Worm (Caenorhabditis elegans): ENCODE measurements around the gene mrp-7.

The mrp-7 gene

DNA sequence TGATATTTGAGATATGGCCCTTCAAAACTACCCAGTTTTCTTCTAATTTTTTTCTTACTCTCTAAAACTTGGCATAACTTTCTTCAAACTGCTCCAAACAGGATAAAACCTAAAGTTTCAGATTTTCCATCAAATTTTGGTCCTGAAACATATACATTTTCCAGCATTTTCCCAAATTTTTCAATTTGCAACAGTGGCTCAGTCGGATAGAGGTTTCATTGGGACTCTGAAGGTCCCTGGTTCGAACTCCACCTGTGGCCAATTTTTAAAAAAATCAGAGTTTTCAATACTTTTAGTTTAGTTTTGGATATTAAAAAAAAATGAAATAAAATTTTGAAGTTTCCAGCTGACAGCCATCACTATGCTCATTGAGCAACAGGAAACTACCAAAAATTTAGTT is 6.9 kb upstream of the mrp-7 start:
- no peak for TF ChIP-seq hmg-4 (GFP tag; optimal IDR thresholded peaks at IDR 0.05)
- no peak for TF ChIP-seq hmbx-1 (tag; optimal IDR thresholded peaks at IDR 0.05)
- TF ChIP-seq flt-1 (GFP tag; IDR thresholded peaks at IDR 0.05), result no peak
- no peak for TF ChIP-seq ceh-36 (tag; optimal IDR thresholded peaks at IDR 0.05)
- no peak for TF ChIP-seq ceh-13 (GFP tag; optimal IDR thresholded peaks at IDR 0.05)
- no peak for TF ChIP-seq ets-7 (tag; optimal IDR thresholded peaks at IDR 0.05)
- TF ChIP-seq ama-1 (optimal IDR thresholded peaks at IDR 0.05), result no peak
- no peak for TF ChIP-seq F13C5.2 (tag; optimal IDR thresholded peaks at IDR 0.05)
- no peak for TF ChIP-seq pes-1 (GFP tag; IDR thresholded peaks at IDR 0.05)
- TF ChIP-seq aly-1 (tag; optimal IDR thresholded peaks at IDR 0.05), result no peak
- TF ChIP-seq tbx-37 (GFP tag; conservative IDR thresholded peaks at IDR 0.05), result no peak
- TF ChIP-seq hnd-1 (tag; optimal IDR thresholded peaks at IDR 0.05), result no peak
- TF ChIP-seq tbx-11 (GFP tag; IDR thresholded peaks at IDR 0.05), result no peak

DNA sequence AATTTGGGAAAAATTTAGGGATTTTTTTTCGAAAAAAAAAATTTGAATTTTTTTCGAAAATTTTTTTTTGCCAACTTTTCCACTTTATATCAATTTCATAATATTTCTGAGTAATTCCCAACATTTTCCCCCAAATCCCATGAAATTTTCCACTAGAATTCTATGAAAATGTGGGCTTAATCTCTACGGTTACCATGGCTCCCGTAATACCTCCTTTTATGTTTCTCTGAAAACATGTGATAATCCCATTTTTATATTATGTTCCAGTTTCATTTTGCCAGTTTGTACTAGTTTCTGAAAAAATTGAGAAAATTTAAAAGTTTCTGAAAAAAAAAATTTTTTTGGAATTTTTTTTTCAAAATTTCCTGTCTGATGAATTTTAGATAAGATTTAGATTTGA is 6.4 kb upstream of the mrp-7 start:
- TF ChIP-seq pes-1 (GFP tag; IDR thresholded peaks at IDR 0.05) (no peak), F13C5.2 (tag; optimal IDR thresholded peaks at IDR 0.05) (no peak), ceh-13 (GFP tag; optimal IDR thresholded peaks at IDR 0.05) (no peak), tbx-37 (GFP tag; conservative IDR thresholded peaks at IDR 0.05) (no peak), ets-7 (tag; optimal IDR thresholded peaks at IDR 0.05) (no peak), scrt-1 (GFP tag; IDR thresholded peaks at IDR 0.05) (no peak), ama-1 (optimal IDR thresholded peaks at IDR 0.05) (no peak), ceh-36 (tag; optimal IDR thresholded peaks at IDR 0.05) (no peak), hmg-4 (GFP tag; optimal IDR thresholded peaks at IDR 0.05) (no peak), hmbx-1 (tag; optimal IDR thresholded peaks at IDR 0.05) (no peak), aly-1 (tag; optimal IDR thresholded peaks at IDR 0.05) (no peak), B0310.2 (tag; optimal IDR thresholded peaks at IDR 0.05) (no peak), tbx-11 (GFP tag; IDR thresholded peaks at IDR 0.05) (no peak), hnd-1 (tag; optimal IDR thresholded peaks at IDR 0.05) (no peak), sea-1 (GFP tag; conservative IDR thresholded peaks at IDR 0.05) (no peak), tra-4 (tag; optimal IDR thresholded peaks at IDR 0.05) (no peak)

DNA sequence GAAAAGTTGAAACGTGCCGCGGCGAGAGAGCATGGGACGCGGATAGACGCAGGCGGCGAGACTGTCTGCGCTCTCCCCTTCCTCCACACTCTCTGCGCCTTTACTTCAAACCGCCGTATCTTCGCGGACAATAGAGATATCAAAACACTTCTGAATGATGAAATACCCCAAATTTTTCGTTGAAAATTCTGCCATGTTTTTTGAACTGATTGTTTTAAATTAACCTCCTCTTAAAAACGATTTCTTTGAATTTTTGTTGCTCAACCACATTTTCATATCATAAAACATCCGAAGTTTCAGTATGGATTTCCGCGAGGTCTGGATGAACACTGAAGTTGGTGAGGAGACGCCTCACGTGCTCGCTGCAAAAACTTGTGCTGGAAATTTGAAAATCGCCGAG is 4.7 kb upstream of the mrp-7 start, which contains the start of gene Y43F8C.11:
Gene Y43F8C.11 (plus strand): TSS at position 301 of the 400 bp plus-strand sequence.
- TF ChIP-seq tbx-11 (GFP tag; IDR thresholded peaks at IDR 0.05), result no peak

DNA sequence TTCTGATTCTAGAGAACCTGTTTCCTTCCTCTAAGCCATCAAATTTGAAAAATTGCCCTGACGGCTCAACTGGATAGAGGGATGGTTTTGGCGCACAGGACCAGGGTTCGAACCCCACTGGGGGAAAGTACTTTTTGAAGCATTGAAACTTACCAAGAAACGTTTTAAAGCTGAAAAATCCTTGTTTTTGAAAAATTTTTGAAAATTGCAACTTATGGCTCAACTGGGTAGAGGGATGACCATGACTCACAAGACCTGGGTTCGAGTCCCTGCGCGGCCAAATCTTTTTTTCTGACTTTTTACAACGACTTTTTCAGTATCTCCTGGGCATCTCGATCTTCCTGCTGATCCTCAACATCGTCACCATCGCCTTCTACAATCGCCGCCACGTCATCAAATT is 3.8 kb upstream of the mrp-7 start:
- TF ChIP-seq flt-1 (GFP tag; IDR thresholded peaks at IDR 0.05), result no peak
- TF ChIP-seq B0310.2 (tag; optimal IDR thresholded peaks at IDR 0.05), result no peak
- TF ChIP-seq pes-1 (GFP tag; IDR thresholded peaks at IDR 0.05), result no peak
- TF ChIP-seq aly-1 (tag; optimal IDR thresholded peaks at IDR 0.05), result no peak
- no peak for TF ChIP-seq scrt-1 (GFP tag; IDR thresholded peaks at IDR 0.05)
- TF ChIP-seq tra-4 (tag; optimal IDR thresholded peaks at IDR 0.05), result no peak
- no peak for TF ChIP-seq hmg-4 (GFP tag; optimal IDR thresholded peaks at IDR 0.05)
- no peak for TF ChIP-seq hmbx-1 (tag; optimal IDR thresholded peaks at IDR 0.05)
- TF ChIP-seq F13C5.2 (tag; optimal IDR thresholded peaks at IDR 0.05), result no peak
- TF ChIP-seq hnd-1 (tag; optimal IDR thresholded peaks at IDR 0.05), result no peak
- TF ChIP-seq ceh-36 (tag; optimal IDR thresholded peaks at IDR 0.05), result no peak

DNA sequence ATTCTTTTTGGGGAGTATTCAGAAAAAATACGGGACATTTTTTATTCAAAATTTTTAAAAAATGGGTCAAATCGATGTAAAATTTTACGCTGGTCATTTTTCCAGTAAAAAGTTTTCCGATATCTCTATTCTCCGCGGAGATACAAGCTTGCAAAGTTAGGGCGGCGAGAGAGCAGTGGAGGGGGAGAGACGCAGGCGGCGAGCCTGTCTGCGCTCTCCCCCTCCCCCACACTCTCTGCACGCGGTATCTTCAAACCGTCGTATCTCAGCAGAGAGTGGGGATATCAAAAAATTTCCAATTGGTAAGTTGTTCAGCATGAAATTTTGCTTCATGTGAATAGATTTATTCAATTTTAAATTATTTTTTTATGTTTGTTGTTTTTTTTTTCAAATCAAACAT is 2.8 kb upstream of the mrp-7 start:
- no peak for TF ChIP-seq hnd-1 (tag; optimal IDR thresholded peaks at IDR 0.05)
- TF ChIP-seq F13C5.2 (tag; optimal IDR thresholded peaks at IDR 0.05), result no peak
- no peak for TF ChIP-seq pes-1 (GFP tag; IDR thresholded peaks at IDR 0.05)
- TF ChIP-seq sea-1 (GFP tag; conservative IDR thresholded peaks at IDR 0.05), result no peak
- TF ChIP-seq ets-7 (tag; optimal IDR thresholded peaks at IDR 0.05), result no peak
- no peak for TF ChIP-seq flt-1 (GFP tag; IDR thresholded peaks at IDR 0.05)
- no peak for TF ChIP-seq tbx-11 (GFP tag; IDR thresholded peaks at IDR 0.05)
- no peak for TF ChIP-seq ceh-36 (tag; optimal IDR thresholded peaks at IDR 0.05)

DNA sequence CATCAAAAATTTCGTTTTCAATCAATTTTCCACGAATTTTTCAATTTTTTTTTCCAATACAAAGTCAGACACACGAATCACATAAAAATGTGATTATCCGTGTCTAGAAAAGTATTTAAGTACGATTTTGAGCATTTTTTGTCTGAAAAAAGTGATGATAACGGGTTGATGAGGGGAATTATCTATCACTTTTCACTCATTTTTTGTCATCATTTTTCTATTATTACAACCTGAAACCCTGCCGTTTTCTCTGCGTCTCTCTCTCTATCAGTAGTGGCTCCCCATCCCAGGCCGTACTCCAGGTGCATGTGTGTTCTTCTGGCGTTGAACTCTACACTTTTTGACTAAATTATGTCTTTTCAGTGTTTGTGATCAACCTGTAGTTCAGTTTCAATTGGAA is 2.3 kb upstream of the mrp-7 start:
- TF ChIP-seq tbx-37 (GFP tag; conservative IDR thresholded peaks at IDR 0.05), result no peak
- TF ChIP-seq F13C5.2 (tag; optimal IDR thresholded peaks at IDR 0.05), result no peak
- TF ChIP-seq tra-4 (tag; optimal IDR thresholded peaks at IDR 0.05), result no peak

DNA sequence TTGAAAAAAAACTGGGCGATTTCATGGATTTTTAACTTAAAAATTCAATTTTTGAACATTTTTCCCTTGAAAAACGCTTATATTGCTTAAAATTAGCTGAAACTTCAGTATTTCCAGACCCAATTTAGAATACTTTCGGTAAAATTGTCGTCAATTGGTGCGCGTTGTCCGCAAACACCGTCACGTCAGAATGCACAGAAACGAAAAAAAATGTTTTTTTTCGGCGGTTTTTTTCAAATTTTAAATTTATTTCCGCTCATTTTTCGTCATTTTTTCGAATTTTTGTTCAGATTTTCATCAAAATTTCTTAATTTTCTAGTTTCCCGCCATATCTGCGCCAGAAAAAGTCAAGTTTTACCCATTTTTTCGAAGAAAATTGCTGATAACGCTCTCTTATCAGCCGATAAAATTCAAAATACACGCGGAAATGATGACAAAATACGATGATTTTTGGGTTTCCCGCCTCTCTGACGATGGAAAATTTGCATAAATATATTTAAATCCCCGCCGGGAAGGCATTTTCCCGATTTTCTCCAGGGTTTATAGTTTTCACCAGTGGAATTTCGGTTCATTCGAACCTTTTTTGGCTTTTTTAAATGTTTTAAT is 1.2 kb upstream of the mrp-7 start:
- no peak for TF ChIP-seq ceh-36 (tag; optimal IDR thresholded peaks at IDR 0.05)
- no peak for TF ChIP-seq hmbx-1 (tag; optimal IDR thresholded peaks at IDR 0.05)
- TF ChIP-seq ceh-13 (GFP tag; optimal IDR thresholded peaks at IDR 0.05), result no peak
- TF ChIP-seq ama-1 (optimal IDR thresholded peaks at IDR 0.05), result no peak
- TF ChIP-seq hnd-1 (tag; optimal IDR thresholded peaks at IDR 0.05), result no peak
- no peak for TF ChIP-seq B0310.2 (tag; optimal IDR thresholded peaks at IDR 0.05)
- no peak for TF ChIP-seq tra-4 (tag; optimal IDR thresholded peaks at IDR 0.05)
- TF ChIP-seq hmg-4 (GFP tag; optimal IDR thresholded peaks at IDR 0.05), result no peak
- no peak for TF ChIP-seq scrt-1 (GFP tag; IDR thresholded peaks at IDR 0.05)
- no peak for TF ChIP-seq ets-7 (tag; optimal IDR thresholded peaks at IDR 0.05)
- TF ChIP-seq sea-1 (GFP tag; conservative IDR thresholded peaks at IDR 0.05), result no peak
- TF ChIP-seq F13C5.2 (tag; optimal IDR thresholded peaks at IDR 0.05), result no peak
- TF ChIP-seq aly-1 (tag; optimal IDR thresholded peaks at IDR 0.05), result no peak
- TF ChIP-seq pes-1 (GFP tag; IDR thresholded peaks at IDR 0.05), result no peak
- TF ChIP-seq flt-1 (GFP tag; IDR thresholded peaks at IDR 0.05), result no peak
- no peak for TF ChIP-seq tbx-11 (GFP tag; IDR thresholded peaks at IDR 0.05)
- TF ChIP-seq tbx-37 (GFP tag; conservative IDR thresholded peaks at IDR 0.05), result no peak

DNA sequence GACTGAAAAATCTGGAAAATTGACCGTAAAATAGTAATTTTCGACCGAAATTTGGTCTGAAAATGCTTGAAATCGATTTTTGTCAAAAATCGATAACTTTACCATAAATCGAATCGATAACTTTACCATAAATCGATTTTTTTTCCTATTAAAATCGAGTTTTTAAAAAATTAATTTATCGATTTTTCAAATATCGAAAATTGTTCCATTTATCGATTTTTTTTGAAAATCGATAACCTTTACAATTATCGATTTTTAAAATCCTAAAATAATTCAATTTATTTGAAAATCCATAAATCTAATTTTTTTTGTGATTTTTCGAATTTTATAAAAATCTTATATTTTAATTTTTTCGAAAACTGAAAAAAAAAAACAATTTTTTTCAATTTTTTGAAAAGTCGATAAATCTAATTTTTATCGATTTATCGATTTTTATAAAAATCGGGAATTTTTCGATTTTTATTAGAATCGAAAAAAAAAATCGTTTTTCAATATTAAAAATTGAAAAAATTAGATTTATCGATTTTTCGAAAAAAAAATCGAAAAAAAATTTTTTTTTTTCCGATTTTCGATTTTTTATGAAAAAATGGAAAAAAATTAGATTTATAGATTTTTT is 16.7 kb downstream of the mrp-7 start:
- TF ChIP-seq B0310.2 (tag; optimal IDR thresholded peaks at IDR 0.05) (no peak), ets-7 (tag; optimal IDR thresholded peaks at IDR 0.05) (no peak), tbx-11 (GFP tag; IDR thresholded peaks at IDR 0.05) (no peak), scrt-1 (GFP tag; IDR thresholded peaks at IDR 0.05) (no peak), tra-4 (tag; optimal IDR thresholded peaks at IDR 0.05) (no peak), tbx-37 (GFP tag; conservative IDR thresholded peaks at IDR 0.05) (no peak), F13C5.2 (tag; optimal IDR thresholded peaks at IDR 0.05) (no peak), ceh-13 (GFP tag; optimal IDR thresholded peaks at IDR 0.05) (no peak), hmg-4 (GFP tag; optimal IDR thresholded peaks at IDR 0.05) (no peak), hmbx-1 (tag; optimal IDR thresholded peaks at IDR 0.05) (no peak), pes-1 (GFP tag; IDR thresholded peaks at IDR 0.05) (no peak), ceh-36 (tag; optimal IDR thresholded peaks at IDR 0.05) (no peak), flt-1 (GFP tag; IDR thresholded peaks at IDR 0.05) (no peak), hnd-1 (tag; optimal IDR thresholded peaks at IDR 0.05) (no peak)

Data from whole organism, early embryonic.